Fruit fly (Drosophila melanogaster): ENCODE data around the gene CG10365.

CG10365 gene

dm6 chr3R:23702461-23702860 lies 20.7 kb upstream of the CG10365 start, which contains the start of gene Qsox4:
Gene Qsox4 (plus strand): TSS chr3R:23702761.
- TF ChIP-seq Mnt (GFP tag; optimal IDR thresholded peaks at IDR 0.05), result no peak
- no peak for TF ChIP-seq kay (GFP tag; ENCODE audit: borderline replicate concordance)
- no peak for TF ChIP-seq CG14711 (tag; optimal IDR thresholded peaks at IDR 0.05)
- no peak for TF ChIP-seq CG7101 (tag; optimal IDR thresholded peaks at IDR 0.05)

DNA sequence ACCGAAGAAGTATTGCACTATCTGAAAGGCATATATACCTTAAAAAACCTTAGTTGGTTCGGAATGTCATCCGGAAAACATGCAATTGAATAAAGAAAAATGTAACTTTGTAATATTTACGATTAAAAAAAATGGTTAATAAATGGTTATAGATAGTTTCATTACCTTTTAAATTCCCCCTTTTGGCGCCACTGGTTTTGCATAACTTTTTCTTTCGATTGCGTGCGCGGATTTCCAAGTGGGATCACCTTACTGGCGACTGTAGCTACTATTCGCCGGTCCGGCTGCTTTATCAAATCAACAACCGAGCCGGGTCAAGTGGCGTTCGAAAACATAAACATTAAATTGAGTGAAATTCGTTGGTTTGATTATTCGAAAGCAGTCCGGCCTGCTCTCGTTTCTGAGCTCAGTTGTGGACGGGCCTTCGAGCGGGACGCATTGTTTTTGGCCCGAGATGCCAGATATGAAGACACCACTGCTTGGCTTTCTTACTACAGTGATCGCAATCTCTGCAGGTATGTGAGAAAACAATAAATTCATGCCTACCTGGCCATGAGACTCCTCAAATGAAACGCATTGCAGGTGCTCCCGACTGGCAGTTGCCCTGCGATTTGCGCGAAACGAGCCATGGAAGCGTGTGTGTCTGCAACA lies 18.6 kb upstream of the CG10365 start, which contains the start of gene Gba1b:
Gba1b (plus strand) TSS at position 422 of the 651 bp plus-strand sequence.
- TF ChIP-seq CG1620 (GFP tag; optimal IDR thresholded peaks at IDR 0.05) (no peak), kay (GFP tag; ENCODE audit: borderline replicate concordance) (no peak), Mnt (GFP tag; optimal IDR thresholded peaks at IDR 0.05) (no peak), CG7045 (GFP tag; optimal IDR thresholded peaks at IDR 0.05) (no peak), pad (GFP tag; optimal IDR thresholded peaks at IDR 0.05) (no peak), cic (GFP tag; optimal IDR thresholded peaks at IDR 0.05) (no peak), Hr96 (GFP tag; optimal IDR thresholded peaks at IDR 0.05) (no peak), Clk (GFP tag; optimal IDR thresholded peaks at IDR 0.05) (no peak), CG33017 (tag; optimal IDR thresholded peaks at IDR 0.05) (no peak), cnc (optimal IDR thresholded peaks at IDR 0.05) (no peak), ovo (GFP tag; optimal IDR thresholded peaks at IDR 0.05) (no peak), bab1 (GFP tag; optimal IDR thresholded peaks at IDR 0.05) (no peak), CG7101 (tag; optimal IDR thresholded peaks at IDR 0.05) (no peak), CG14711 (tag; optimal IDR thresholded peaks at IDR 0.05) (no peak), CG11617 (GFP tag; optimal IDR thresholded peaks at IDR 0.05) (no peak), Crg-1 (GFP tag; optimal IDR thresholded peaks at IDR 0.05) (no peak), tj (GFP tag; optimal IDR thresholded peaks at IDR 0.05) (no peak), CG12768 (GFP tag; optimal IDR thresholded peaks at IDR 0.05) (no peak)

DNA sequence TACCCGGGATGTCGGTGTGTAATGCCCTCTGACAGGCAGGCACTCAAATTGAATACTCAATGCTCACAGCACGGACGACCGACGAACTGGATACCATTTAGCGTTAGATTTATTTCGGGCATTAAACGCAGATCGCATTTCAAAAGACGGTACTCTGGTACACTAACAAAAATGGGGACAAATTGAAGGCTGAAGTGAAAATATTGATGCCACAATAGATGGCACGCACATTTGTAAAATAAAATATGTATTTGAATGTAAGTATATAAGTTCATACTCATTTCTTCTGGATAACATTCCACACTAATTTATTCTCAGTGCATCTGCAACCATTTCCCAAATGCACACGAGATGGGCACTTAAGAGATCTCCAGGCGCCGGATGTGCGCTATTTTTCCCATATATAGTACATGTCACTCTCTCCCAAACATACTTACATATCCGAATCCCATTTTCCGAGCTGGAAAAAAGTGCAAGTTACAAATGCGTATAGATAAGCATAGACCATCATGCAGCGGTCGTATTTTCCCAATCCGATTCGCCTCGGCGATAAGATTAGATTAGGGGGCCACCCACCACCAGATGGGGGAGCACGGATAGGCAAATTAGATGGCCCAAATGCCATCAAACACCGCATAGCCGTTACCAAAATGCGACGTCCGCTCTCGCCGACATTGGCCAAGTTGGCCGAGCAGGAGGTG lies 13.5 kb upstream of the CG10365 start, which contains the start of gene CG10301:
CG10301 (plus strand) TSS at position 651 of the 701 bp plus-strand sequence.
- TF ChIP-seq CG14711 (tag; optimal IDR thresholded peaks at IDR 0.05), result no peak
- TF ChIP-seq Mnt (GFP tag; optimal IDR thresholded peaks at IDR 0.05), result no peak
- TF ChIP-seq pad (GFP tag; optimal IDR thresholded peaks at IDR 0.05), result no peak
- TF ChIP-seq CG7045 (GFP tag; optimal IDR thresholded peaks at IDR 0.05), result no peak
- TF ChIP-seq CG1620 (GFP tag; optimal IDR thresholded peaks at IDR 0.05), result no peak
- TF ChIP-seq cic (GFP tag; optimal IDR thresholded peaks at IDR 0.05), result no peak
- no peak for TF ChIP-seq CG5204 (GFP tag; optimal IDR thresholded peaks at IDR 0.05)

dm6 chr3R:23711195-23711594 lies 11.9 kb upstream of the CG10365 start, which contains the start of gene CG10300:
Gene CG10300 (plus strand): TSS chr3R:23711527.
- peak; percentile 53 for TF ChIP-seq cic (GFP tag; optimal IDR thresholded peaks at IDR 0.05)
- TF ChIP-seq Hr96 (GFP tag; optimal IDR thresholded peaks at IDR 0.05), result no peak
- peak; percentile 7 for TF ChIP-seq CG12768 (GFP tag; optimal IDR thresholded peaks at IDR 0.05)

- TF ChIP-seq tj (GFP tag; optimal IDR thresholded peaks at IDR 0.05) (peak; percentile 11), CG14711 (tag; optimal IDR thresholded peaks at IDR 0.05) (peak; percentile 22), ovo (GFP tag; optimal IDR thresholded peaks at IDR 0.05) (no peak), toe (GFP tag; optimal IDR thresholded peaks at IDR 0.05) (no peak), bab1 (GFP tag; optimal IDR thresholded peaks at IDR 0.05) (peak; percentile 4)
Measured at dm6 chr3R:23713901-23714300, 9.2 kb upstream of the CG10365 start.

DNA sequence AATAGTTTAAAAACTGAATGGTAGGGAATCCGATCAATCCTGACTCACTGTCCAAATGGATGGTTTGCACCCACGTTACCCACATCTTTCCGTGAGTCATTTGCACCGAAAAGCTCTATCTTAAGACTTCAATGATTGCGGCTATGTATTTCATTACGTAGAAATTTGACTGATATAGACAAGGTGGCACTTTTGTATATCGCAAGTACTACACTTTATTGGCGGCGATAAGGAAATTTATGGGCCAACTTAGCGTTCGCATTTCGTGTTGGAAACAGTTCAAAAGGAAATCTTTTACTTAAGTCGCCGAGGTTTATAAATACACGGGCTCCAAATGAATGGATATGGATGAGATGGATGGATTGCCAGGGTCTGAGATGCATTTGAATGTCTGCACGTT lies 8.3 kb upstream of the CG10365 start:
- no peak for TF ChIP-seq CG7101 (tag; optimal IDR thresholded peaks at IDR 0.05)
- peak; percentile 47 for TF ChIP-seq kay (GFP tag; ENCODE audit: borderline replicate concordance)

dm6 chr3R:23718297-23718941 lies 4.7 kb upstream of the CG10365 start, which contains the start of gene nau:
Gene nau (minus strand): TSS chr3R:23718357.
- TF ChIP-seq CG14711 (tag; optimal IDR thresholded peaks at IDR 0.05), result no peak
- no peak for TF ChIP-seq ovo (GFP tag; optimal IDR thresholded peaks at IDR 0.05)
- TF ChIP-seq CG7101 (tag; optimal IDR thresholded peaks at IDR 0.05), result no peak
- TF ChIP-seq toe (GFP tag; optimal IDR thresholded peaks at IDR 0.05), result no peak
- no peak for TF ChIP-seq Hr96 (GFP tag; optimal IDR thresholded peaks at IDR 0.05)
- no peak for TF ChIP-seq CG11617 (GFP tag; optimal IDR thresholded peaks at IDR 0.05)
- TF ChIP-seq bab1 (GFP tag; optimal IDR thresholded peaks at IDR 0.05), result no peak
